Worm (Caenorhabditis elegans) whole organism, midembryonic: ENCODE results near the gene unc-71.

Experiments
- T22C8.4 ChIP-seq: fragments of 200-800 bp; sonication (Bioruptor generic); IDR thresholded peaks from 2 replicates; pipeline ENCODE4 v1.3.6; 2022; ENCODE audit warnings: missing genetic modification characterization, missing compliant biosample characterization
- cog-1 ChIP-seq: sonication (generic microtip); optimal IDR thresholded peaks from 2 replicates; lab custom pipeline; 2016; ENCODE audit warnings: missing genetic modification characterization, missing compliant biosample characterization
- flt-1 ChIP-seq: fragments of 200-800 bp; sonication (Bioruptor generic); IDR thresholded peaks from 2 replicates; pipeline ENCODE4 v1.3.6; 2022; ENCODE audit warnings: missing genetic modification characterization, missing compliant biosample characterization
- klf-2 ChIP-seq: fragments of 200-800 bp; sonication (Bioruptor generic); conservative IDR thresholded peaks from 2 replicates; pipeline ENCODE4 v1.3.6; 2022; ENCODE audit warnings: missing genetic modification reagents, missing genetic modification characterization, missing compliant biosample characterization
- med-1 ChIP-seq: sonication (generic microtip); optimal IDR thresholded peaks from 2 replicates; lab custom pipeline; 2017; ENCODE audit warnings: missing genetic modification characterization, mild to moderate bottlenecking, missing compliant biosample characterization, antibody characterized with exemption, missing genetic modification reagents; ENCODE audit not compliant: insufficient read depth
- ref-1 ChIP-seq: fragments of 200-800 bp; sonication (Bioruptor generic); conservative IDR thresholded peaks from 2 replicates; pipeline ENCODE4 v1.3.6; 2022; ENCODE audit warnings: missing genetic modification reagents, missing genetic modification characterization, missing compliant biosample characterization
- tab-1 ChIP-seq: fragments of 200-800 bp; sonication (Bioruptor generic); IDR thresholded peaks from 2 replicates; pipeline ENCODE4 v1.3.6; 2022; ENCODE audit warnings: missing genetic modification characterization, missing compliant biosample characterization
- ztf-23 ChIP-seq: fragments of 200-800 bp; sonication (Bioruptor generic); IDR thresholded peaks from 2 replicates; pipeline ENCODE4 v1.3.6; 2022; ENCODE audit warnings: missing genetic modification reagents, missing genetic modification characterization, missing compliant biosample characterization
- ztf-29 ChIP-seq: fragments of 200-800 bp; sonication (Bioruptor generic); IDR thresholded peaks from 2 replicates; pipeline ENCODE4 v1.3.6; 2022; ENCODE audit warnings: missing genetic modification reagents, missing genetic modification characterization, missing compliant biosample characterization

Gene unc-71

ce11 chrIII:12880704-12881103, 10.8 kb downstream of the unc-71 start:
- no peak for TF ChIP-seq ztf-29 (GFP tag; lab: Robert Waterston, UW)
- no peak for TF ChIP-seq flt-1 (GFP tag; lab: Robert Waterston, UW)
- TF ChIP-seq tab-1 (GFP tag; lab: Robert Waterston, UW), result no peak
- TF ChIP-seq ref-1 (GFP tag; lab: Robert Waterston, UW), result no peak
- no peak for TF ChIP-seq med-1 (GFP tag; lab: Kevin White, UChicago)
- TF ChIP-seq T22C8.4 (GFP tag; lab: Robert Waterston, UW), result no peak
- TF ChIP-seq klf-2 (GFP tag; lab: Robert Waterston, UW), result no peak
- TF ChIP-seq ztf-23 (GFP tag; lab: Robert Waterston, UW), result no peak
- TF ChIP-seq cog-1 (tag; lab: Kevin White, UChicago), result no peak

- TF ChIP-seq med-1 (GFP tag; lab: Kevin White, UChicago), result no peak
- 0 out of 2 replicates have a peak, but pooled peaks have one; percentile 36 for TF ChIP-seq ztf-23 (GFP tag; lab: Robert Waterston, UW)
- 0 out of 2 replicates have a peak, but pooled peaks have one; percentile 9 for TF ChIP-seq flt-1 (GFP tag; lab: Robert Waterston, UW)
- no peak for TF ChIP-seq tab-1 (GFP tag; lab: Robert Waterston, UW)
- no peak for TF ChIP-seq T22C8.4 (GFP tag; lab: Robert Waterston, UW)
- no peak for TF ChIP-seq ref-1 (GFP tag; lab: Robert Waterston, UW)
- TF ChIP-seq cog-1 (tag; lab: Kevin White, UChicago), result no peak
- TF ChIP-seq ztf-29 (GFP tag; lab: Robert Waterston, UW), result no peak
- peak; percentile 59; the same call in 1 of the 2 replicates for TF ChIP-seq klf-2 (GFP tag; lab: Robert Waterston, UW)
Measured at ce11 chrIII:12877527-12878234, 13.9 kb downstream of the unc-71 start, which contains the start of the genes cec-7 and enu-3.5. TSS of gene cec-7 (minus strand) at chrIII:12877577. TSS of gene enu-3.5 (plus strand) at chrIII:12878196.

DNA sequence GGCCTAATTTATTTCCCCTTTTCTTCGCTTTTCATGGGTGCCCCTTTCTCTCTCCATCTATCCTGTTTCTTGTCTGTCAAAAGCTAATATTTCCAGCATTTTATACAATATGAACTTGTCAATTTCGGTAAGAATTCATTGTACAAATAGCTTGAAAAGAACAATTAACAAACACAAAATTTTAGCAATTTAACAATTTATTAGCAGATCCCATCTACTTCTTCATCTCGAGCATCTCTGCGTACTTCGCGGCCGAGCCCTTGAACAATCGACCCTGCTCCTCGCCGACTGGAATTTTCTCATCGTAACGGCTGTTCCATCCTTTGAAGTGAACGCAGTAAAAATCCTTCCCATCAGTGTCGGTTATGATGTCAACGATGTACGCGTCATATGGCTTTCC, 15.9 kb downstream of the unc-71 start:
- TF ChIP-seq T22C8.4 (GFP tag; lab: Robert Waterston, UW), result no peak
- TF ChIP-seq med-1 (GFP tag; lab: Kevin White, UChicago), result no peak
- TF ChIP-seq ref-1 (GFP tag; lab: Robert Waterston, UW), result no peak
- no peak for TF ChIP-seq tab-1 (GFP tag; lab: Robert Waterston, UW)

- TF ChIP-seq med-1 (GFP tag; lab: Kevin White, UChicago) (peak; percentile 74), klf-2 (GFP tag; lab: Robert Waterston, UW) (peak; percentile 58; the same call in 1 of the 2 replicates), T22C8.4 (GFP tag; lab: Robert Waterston, UW) (no peak), ztf-29 (GFP tag; lab: Robert Waterston, UW) (0 out of 2 replicates have a peak, but pooled peaks have one; percentile 67), tab-1 (GFP tag; lab: Robert Waterston, UW) (peak; percentile 76), ref-1 (GFP tag; lab: Robert Waterston, UW) (no peak), flt-1 (GFP tag; lab: Robert Waterston, UW) (peak; percentile 85), cog-1 (tag; lab: Kevin White, UChicago) (peak; percentile 72), ztf-23 (GFP tag; lab: Robert Waterston, UW) (peak; percentile 86)
Measured at ce11 chrIII:12874606-12875066, 16.9 kb downstream of the unc-71 start, which contains the start of the genes mrg-1 and spcs-2. TSS of gene mrg-1 (minus strand) at chrIII:12874656. TSS of gene spcs-2 (plus strand) at chrIII:12875031.

- TF ChIP-seq med-1 (GFP tag; lab: Kevin White, UChicago) (no peak), T22C8.4 (GFP tag; lab: Robert Waterston, UW) (no peak), cog-1 (tag; lab: Kevin White, UChicago) (no peak), klf-2 (GFP tag; lab: Robert Waterston, UW) (no peak), ztf-23 (GFP tag; lab: Robert Waterston, UW) (no peak), ztf-29 (GFP tag; lab: Robert Waterston, UW) (no peak), ref-1 (GFP tag; lab: Robert Waterston, UW) (no peak), flt-1 (GFP tag; lab: Robert Waterston, UW) (no peak), tab-1 (GFP tag; lab: Robert Waterston, UW) (no peak)
Measured at ce11 chrIII:12870060-12870696, 21.4 kb downstream of the unc-71 start, which contains the start of gene Y37D8A.6. TSS of gene Y37D8A.6 (minus strand) at chrIII:12870297.

DNA sequence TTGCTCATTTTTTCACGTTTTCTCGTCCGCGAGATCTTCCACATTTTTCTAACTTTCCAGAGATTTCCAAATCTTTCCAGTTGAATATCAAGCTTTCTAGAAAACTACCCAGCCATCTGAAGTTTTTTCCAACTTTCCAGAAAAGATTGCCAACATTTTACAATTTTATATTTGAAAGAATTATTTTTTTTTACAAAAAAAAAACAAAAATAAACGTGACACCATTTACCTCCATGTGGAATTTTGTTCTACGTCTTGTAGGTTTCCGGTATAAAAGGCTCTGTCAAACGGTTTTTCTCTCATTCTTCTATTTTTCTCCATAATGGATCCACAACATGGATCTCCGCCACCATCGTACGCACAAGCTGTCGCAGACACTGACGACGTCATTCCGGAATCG, 26.9 kb downstream of the unc-71 start, which contains the start of gene Y37D8A.8:
Gene Y37D8A.8, plus strand, starts transcription at position 301 of the 400 bp plus-strand sequence.
- no peak for TF ChIP-seq ztf-23 (GFP tag; lab: Robert Waterston, UW)

- TF ChIP-seq cog-1 (tag; lab: Kevin White, UChicago) (no peak), ref-1 (GFP tag; lab: Robert Waterston, UW) (no peak), ztf-23 (GFP tag; lab: Robert Waterston, UW) (no peak), klf-2 (GFP tag; lab: Robert Waterston, UW) (no peak), med-1 (GFP tag; lab: Kevin White, UChicago) (no peak), flt-1 (GFP tag; lab: Robert Waterston, UW) (no peak), ztf-29 (GFP tag; lab: Robert Waterston, UW) (no peak), tab-1 (GFP tag; lab: Robert Waterston, UW) (no peak), T22C8.4 (GFP tag; lab: Robert Waterston, UW) (no peak)
Measured at ce11 chrIII:12860119-12860518, 31.4 kb downstream of the unc-71 start.

DNA sequence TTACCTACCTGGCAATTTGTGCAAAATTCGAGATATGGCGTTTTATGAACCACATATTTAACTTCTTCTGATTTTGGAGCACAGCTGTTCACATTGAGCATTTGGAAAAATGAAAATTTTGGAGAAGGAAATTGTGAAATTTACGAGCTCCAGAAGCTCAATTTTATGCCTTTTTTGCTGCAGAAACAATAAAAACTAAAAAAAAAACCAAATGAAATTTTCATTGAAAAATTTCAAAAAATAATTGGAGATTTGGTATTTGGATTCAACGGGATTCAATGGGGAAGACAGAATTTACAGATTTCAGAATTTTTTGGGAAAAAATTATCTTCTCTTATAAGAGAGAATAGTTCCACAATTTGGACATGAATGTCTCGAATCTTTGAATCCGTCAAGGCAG, 34.9 kb downstream of the unc-71 start, which contains the start of gene Y37D8A.26:
Gene Y37D8A.26, minus strand, starts transcription at position 101 of the 400 bp plus-strand sequence.
- TF ChIP-seq ztf-29 (GFP tag; lab: Robert Waterston, UW), result no peak
- TF ChIP-seq ref-1 (GFP tag; lab: Robert Waterston, UW), result no peak
- no peak for TF ChIP-seq med-1 (GFP tag; lab: Kevin White, UChicago)
- TF ChIP-seq ztf-23 (GFP tag; lab: Robert Waterston, UW), result no peak
- no peak for TF ChIP-seq tab-1 (GFP tag; lab: Robert Waterston, UW)
- TF ChIP-seq flt-1 (GFP tag; lab: Robert Waterston, UW), result no peak
- no peak for TF ChIP-seq klf-2 (GFP tag; lab: Robert Waterston, UW)
- no peak for TF ChIP-seq T22C8.4 (GFP tag; lab: Robert Waterston, UW)
- TF ChIP-seq cog-1 (tag; lab: Kevin White, UChicago), result no peak
